Worm (Caenorhabditis elegans) whole organism, midembryonic: ENCODE results near the gene ogdh-2.

Experiments used
- T22C8.4 ChIP-seq: fragments of 200-800 bp; sonication (Bioruptor generic); IDR thresholded peaks from 2 replicates; pipeline ENCODE4 v1.3.6; 2022; ENCODE audit warnings: missing genetic modification characterization, missing compliant biosample characterization
- med-1 ChIP-seq: sonication (generic microtip); optimal IDR thresholded peaks from 2 replicates; lab custom pipeline; 2017; ENCODE audit warnings: missing genetic modification characterization, mild to moderate bottlenecking, missing compliant biosample characterization, antibody characterized with exemption, missing genetic modification reagents; ENCODE audit not compliant: insufficient read depth
- tab-1 ChIP-seq: fragments of 200-800 bp; sonication (Bioruptor generic); IDR thresholded peaks from 2 replicates; pipeline ENCODE4 v1.3.6; 2022; ENCODE audit warnings: missing genetic modification characterization, missing compliant biosample characterization
- ztf-23 ChIP-seq: fragments of 200-800 bp; sonication (Bioruptor generic); IDR thresholded peaks from 2 replicates; pipeline ENCODE4 v1.3.6; 2022; ENCODE audit warnings: missing genetic modification reagents, missing genetic modification characterization, missing compliant biosample characterization
- ztf-29 ChIP-seq: fragments of 200-800 bp; sonication (Bioruptor generic); IDR thresholded peaks from 2 replicates; pipeline ENCODE4 v1.3.6; 2022; ENCODE audit warnings: missing genetic modification reagents, missing genetic modification characterization, missing compliant biosample characterization

DNA sequence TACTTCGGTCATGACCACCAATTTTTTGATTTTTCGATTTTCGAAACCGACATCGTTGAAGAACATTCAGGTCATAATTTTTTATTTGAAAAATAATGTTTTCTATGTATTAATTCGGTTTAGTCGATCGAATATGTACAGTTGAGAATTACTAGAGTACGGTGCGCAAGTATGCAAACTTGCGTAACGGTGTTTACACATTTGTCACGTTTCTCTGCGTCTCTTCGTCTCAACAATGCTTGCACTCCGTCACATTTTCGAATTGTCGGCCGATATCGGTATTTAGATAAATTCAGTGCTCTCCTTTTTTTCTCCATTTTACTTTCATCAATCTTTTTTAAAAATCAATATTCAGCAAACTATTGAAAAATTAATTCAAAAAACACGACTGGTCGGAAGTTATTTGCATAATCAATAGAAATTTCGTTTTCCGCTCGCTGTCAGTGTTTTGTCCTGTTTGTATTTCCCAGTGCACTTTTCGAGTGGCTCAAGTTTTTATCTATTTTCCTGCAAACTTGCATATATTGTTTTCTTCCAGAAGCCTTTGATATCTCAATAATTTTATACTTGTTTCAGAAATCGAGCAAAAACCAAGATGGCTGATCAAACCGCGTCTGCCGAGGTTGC is 3.3 kb upstream of the ogdh-2 start, which contains the start of gene dpy-30:
- TF ChIP-seq ztf-29 (GFP tag; lab: Robert Waterston, UW) = no peak
- no peak for TF ChIP-seq med-1 (GFP tag; lab: Kevin White, UChicago)
- TF ChIP-seq tab-1 (GFP tag; lab: Robert Waterston, UW) = no peak
- TF ChIP-seq T22C8.4 (GFP tag; lab: Robert Waterston, UW) = no peak
- TF ChIP-seq ztf-23 = no peak
